Worm (Caenorhabditis elegans): ENCODE measurements around the gene F46E10.2.

- TF ChIP-seq skn-1 (tag; optimal IDR thresholded peaks at IDR 0.05) (no peak), mdl-1 (tag; optimal IDR thresholded peaks at IDR 0.05) (no peak), nhr-28 (tag; optimal IDR thresholded peaks at IDR 0.05) (no peak), ZK546.5 (tag; optimal IDR thresholded peaks at IDR 0.05) (no peak)
These were observed 4.5 kb downstream of the F46E10.2 start, which contains the start of gene acs-1 for ce11 chrV:6524757-6525156.

Data from whole organism, L3 larva.